Worm (Caenorhabditis elegans) whole organism, mixed stage, embryonic: ENCODE data around the gene srd-51.

ENCODE experiments used
- M03D4.4 ChIP-seq: sonication (generic microtip); optimal IDR thresholded peaks from 2 replicates; lab custom pipeline; 2017; ENCODE audit warnings: mild to moderate bottlenecking, missing genetic modification characterization, missing compliant biosample characterization
- elt-1 ChIP-seq: sonication (generic microtip); optimal IDR thresholded peaks from 2 replicates; lab custom pipeline; 2017; ENCODE audit warnings: missing genetic modification characterization, mild to moderate bottlenecking, missing compliant biosample characterization, antibody characterized with exemption, moderate library complexity, borderline replicate concordance; ENCODE audit not compliant: insufficient read depth
- elt-3 ChIP-seq: fragments of 150-350 bp; optimal IDR thresholded peaks from 2 replicates; lab custom pipeline; 2014; ENCODE audit warnings: missing biosample characterization, missing genetic modification characterization
- lsy-2 ChIP-seq: fragments of 150-350 bp; optimal IDR thresholded peaks from 2 replicates; lab custom pipeline; 2014; ENCODE audit warnings: missing biosample characterization, missing genetic modification characterization
- mab-5 ChIP-seq: fragments of 150-350 bp; optimal IDR thresholded peaks from 2 replicates; lab custom pipeline; 2014; ENCODE audit warnings: missing biosample characterization, missing genetic modification characterization
- nhr-12 ChIP-seq: fragments of 150-350 bp; optimal IDR thresholded peaks from 2 replicates; lab custom pipeline; 2014; ENCODE audit warnings: missing biosample characterization, missing genetic modification characterization
- nhr-28 ChIP-seq: fragments of 150-350 bp; optimal IDR thresholded peaks from 2 replicates; lab custom pipeline; 2014; ENCODE audit warnings: missing biosample characterization, missing genetic modification characterization

ce11 chrX:13507233-13507632, 22.5 kb upstream of the srd-51 start, which contains the start of gene H06A10.1:
- no peak for TF ChIP-seq elt-1 (tag; lab: Kevin White, UChicago)
- no peak for TF ChIP-seq mab-5
- no peak for TF ChIP-seq lsy-2 (tag; lab: Kevin White, UChicago)
- TF ChIP-seq nhr-28 (tag; lab: Kevin White, UChicago): no peak
- no peak for TF ChIP-seq elt-3 (tag; lab: Kevin White, UChicago)
- TF ChIP-seq M03D4.4 (tag; lab: Kevin White, UChicago): no peak
- TF ChIP-seq nhr-12 (tag; lab: Kevin White, UChicago): no peak
